Fruit fly (Drosophila melanogaster) whole organism, embryonic: ENCODE results near the gene RhoGDI.

ENCODE experiments used
- Asciz ChIP-seq: fragments of 200-800 bp; sonication (Bioruptor generic); optimal IDR thresholded peaks from 2 replicates; lab custom pipeline; 2017; ENCODE audit warnings: missing biosample characterization, mild to moderate bottlenecking, missing genetic modification characterization, missing genetic modification reagents
- Bteb2 ChIP-seq: fragments of 200-800 bp; sonication (Bioruptor generic); optimal IDR thresholded peaks from 2 replicates; lab custom pipeline; 2016; ENCODE audit warnings: missing biosample characterization, missing genetic modification characterization
- C15 ChIP-seq: fragments of 200-800 bp; sonication (Bioruptor generic); IDR thresholded peaks from 3 replicates; pipeline ENCODE4 v1.3.6; 2022; ENCODE audit warnings: missing biosample characterization, missing genetic modification characterization
- CG1024 ChIP-seq: fragments of 200-800 bp; sonication (Bioruptor generic); IDR thresholded peaks from 2 replicates; pipeline ENCODE4 v1.3.6; 2022; ENCODE audit warnings: missing biosample characterization, missing genetic modification characterization
- CG10274 ChIP-seq: fragments of 200-800 bp; sonication (Bioruptor generic); optimal IDR thresholded peaks from 3 replicates; lab custom pipeline; 2017; ENCODE audit warnings: missing biosample characterization, mild to moderate bottlenecking, missing genetic modification characterization
- CG10543 ChIP-seq: fragments of 200-800 bp; sonication (Bioruptor generic); optimal IDR thresholded peaks from 3 replicates; lab custom pipeline; 2017; ENCODE audit warnings: missing biosample characterization, mild to moderate bottlenecking, missing genetic modification characterization, moderate library complexity
- CG10565 ChIP-seq: fragments of 200-800 bp; sonication (Bioruptor generic); optimal IDR thresholded peaks from 3 replicates; lab custom pipeline; 2016; ENCODE audit warnings: missing biosample characterization, mild to moderate bottlenecking, missing genetic modification characterization
- CG11085 ChIP-seq: fragments of 200-800 bp; sonication (Bioruptor generic); IDR thresholded peaks from 2 replicates; pipeline ENCODE4 v1.3.6; 2022; ENCODE audit warnings: missing biosample characterization, missing genetic modification characterization
- CG12391 ChIP-seq: fragments of 200-800 bp; sonication (Bioruptor generic); optimal IDR thresholded peaks from 3 replicates; lab custom pipeline; 2018; ENCODE audit warnings: missing biosample characterization, mild to moderate bottlenecking, missing genetic modification characterization, moderate library complexity
- CG13287 ChIP-seq: fragments of 200-800 bp; sonication (Bioruptor generic); IDR thresholded peaks from 2 replicates; pipeline ENCODE4 v1.3.6; 2022; ENCODE audit warnings: missing biosample characterization, missing genetic modification characterization; ENCODE audit not compliant: partially characterized antibody
- CG14050 ChIP-seq: fragments of 200-800 bp; sonication (Bioruptor generic); IDR thresholded peaks from 3 replicates; pipeline ENCODE4 v1.3.6; 2022; ENCODE audit warnings: missing biosample characterization, missing genetic modification characterization
- CG14860 ChIP-seq: fragments of 200-800 bp; sonication (Bioruptor generic); IDR thresholded peaks from 3 replicates; pipeline ENCODE4 v1.3.6; 2022; ENCODE audit warnings: missing biosample characterization, missing genetic modification characterization; ENCODE audit not compliant: partially characterized antibody
- CG15514 ChIP-seq: fragments of 200-800 bp; sonication (Bioruptor generic); optimal IDR thresholded peaks from 3 replicates; lab custom pipeline; 2017; ENCODE audit warnings: missing biosample characterization, missing genetic modification characterization, mild to moderate bottlenecking, moderate library complexity, missing genetic modification reagents
- CG17328 ChIP-seq: fragments of 200-800 bp; sonication (Bioruptor generic); IDR thresholded peaks from 2 replicates; pipeline ENCODE4 v1.3.6; 2022; ENCODE audit warnings: missing biosample characterization, missing genetic modification characterization
- CG17802 ChIP-seq: fragments of 200-800 bp; sonication (Bioruptor generic); optimal IDR thresholded peaks from 2 replicates; lab custom pipeline; 2018; ENCODE audit warnings: missing biosample characterization, mild to moderate bottlenecking, missing genetic modification characterization, moderate library complexity
- CG18599 ChIP-seq: fragments of 200-800 bp; sonication (Bioruptor generic); optimal IDR thresholded peaks from 3 replicates; lab custom pipeline; 2017; ENCODE audit warnings: missing biosample characterization, missing genetic modification characterization, mild to moderate bottlenecking, moderate library complexity, missing genetic modification reagents
- CG2199 ChIP-seq: fragments of 200-800 bp; sonication (Bioruptor generic); IDR thresholded peaks from 3 replicates; pipeline ENCODE4 v1.3.6; 2022; ENCODE audit warnings: missing biosample characterization, missing genetic modification characterization
- CG34224 ChIP-seq: fragments of 200-800 bp; sonication (Bioruptor generic); IDR thresholded peaks from 3 replicates; pipeline ENCODE4 v1.3.6; 2022; ENCODE audit warnings: missing biosample characterization, missing genetic modification characterization; ENCODE audit not compliant: partially characterized antibody
- CG34376 ChIP-seq: fragments of 200-800 bp; sonication (Bioruptor generic); optimal IDR thresholded peaks from 2 replicates; lab custom pipeline; 2018; ENCODE audit warnings: missing biosample characterization, mild to moderate bottlenecking, missing genetic modification characterization
- CG8281 ChIP-seq: fragments of 200-800 bp; sonication (Bioruptor generic); optimal IDR thresholded peaks from 2 replicates; lab custom pipeline; 2018; ENCODE audit warnings: missing biosample characterization, mild to moderate bottlenecking, missing genetic modification characterization, moderate library complexity
- HLH54F ChIP-seq: fragments of 200-800 bp; sonication (Bioruptor generic); optimal IDR thresholded peaks from 3 replicates; lab custom pipeline; 2016; ENCODE audit warnings: missing biosample characterization, missing genetic modification characterization
- MBD-R2 ChIP-seq: fragments of 200-800 bp; sonication (Bioruptor generic); IDR thresholded peaks from 2 replicates; pipeline ENCODE4 v1.3.6; 2022; ENCODE audit warnings: missing biosample characterization, missing genetic modification characterization
- NK7.1 ChIP-seq: fragments of 200-800 bp; sonication (Bioruptor generic); optimal IDR thresholded peaks from 3 replicates; lab custom pipeline; 2016; ENCODE audit warnings: missing biosample characterization, missing genetic modification characterization
- Neu2 ChIP-seq: fragments of 200-800 bp; sonication (Bioruptor generic); optimal IDR thresholded peaks from 3 replicates; lab custom pipeline; 2016; ENCODE audit warnings: missing biosample characterization, missing genetic modification characterization, borderline replicate concordance
- Rfx ChIP-seq: fragments of 200-800 bp; sonication (Bioruptor generic); IDR thresholded peaks from 2 replicates; pipeline ENCODE4 v1.3.6; 2022; ENCODE audit warnings: missing biosample characterization, missing genetic modification characterization
- Rx ChIP-seq: fragments of 200-800 bp; sonication (Bioruptor generic); IDR thresholded peaks from 2 replicates; pipeline ENCODE4 v1.3.6; 2022; ENCODE audit warnings: missing biosample characterization, missing genetic modification characterization
- Taf1 ChIP-seq: fragments of 200-800 bp; sonication (Bioruptor generic); IDR thresholded peaks from 2 replicates; pipeline ENCODE4 v1.3.6; 2022; ENCODE audit warnings: missing biosample characterization, missing genetic modification characterization
- Xrp1 ChIP-seq: fragments of 200-800 bp; sonication (Bioruptor generic); IDR thresholded peaks from 2 replicates; pipeline ENCODE4 v1.3.6; 2022; ENCODE audit warnings: missing biosample characterization, missing genetic modification characterization
- YL-1 ChIP-seq: fragments of 200-800 bp; sonication (Bioruptor generic); optimal IDR thresholded peaks from 3 replicates; lab custom pipeline; 2017; ENCODE audit warnings: missing biosample characterization, mild to moderate bottlenecking, missing genetic modification characterization
- aop ChIP-seq: fragments of 200-800 bp; sonication (Bioruptor generic); IDR thresholded peaks from 2 replicates; pipeline ENCODE4 v1.3.6; 2022; ENCODE audit warnings: missing biosample characterization, missing genetic modification characterization
- ara ChIP-seq: fragments of 200-800 bp; sonication (Bioruptor generic); IDR thresholded peaks from 2 replicates; pipeline ENCODE4 v1.3.6; 2022; ENCODE audit warnings: missing biosample characterization, missing genetic modification characterization
- ase ChIP-seq: fragments of 200-800 bp; sonication (Bioruptor generic); IDR thresholded peaks from 3 replicates; pipeline ENCODE4 v1.3.6; 2022; ENCODE audit warnings: missing biosample characterization, missing genetic modification characterization
- bsh ChIP-seq, 2 experiments: fragments of 200-800 bp; sonication (Bioruptor generic); optimal IDR thresholded peaks; 2 replicates each; lab custom pipeline; 2017 to 2018; ENCODE audit warnings: mild to moderate bottlenecking in 2 of 2, missing biosample characterization in 2 of 2, missing genetic modification characterization in 2 of 2, moderate library complexity in 1 of 2
- cato ChIP-seq: fragments of 200-800 bp; sonication (Bioruptor generic); optimal IDR thresholded peaks from 2 replicates; lab custom pipeline; 2016; ENCODE audit warnings: missing biosample characterization, missing genetic modification characterization, borderline replicate concordance
- chif ChIP-seq, 2 experiments: fragments of 200-800 bp; sonication (Bioruptor generic); optimal IDR thresholded peaks; 3 replicates each; lab custom pipeline; 2016; ENCODE audit warnings: missing biosample characterization in 2 of 2, missing genetic modification characterization in 2 of 2
- dati ChIP-seq: fragments of 200-800 bp; sonication (Bioruptor generic); IDR thresholded peaks from 2 replicates; pipeline ENCODE4 v1.3.6; 2022; ENCODE audit warnings: missing biosample characterization, missing genetic modification characterization
- fd64A ChIP-seq: fragments of 200-800 bp; sonication (Bioruptor generic); optimal IDR thresholded peaks from 3 replicates; lab custom pipeline; 2018; ENCODE audit warnings: missing biosample characterization, mild to moderate bottlenecking, missing genetic modification characterization
- klu ChIP-seq: fragments of 200-800 bp; sonication (Bioruptor generic); IDR thresholded peaks from 2 replicates; pipeline ENCODE4 v1.3.6; 2022; ENCODE audit warnings: missing biosample characterization, missing genetic modification characterization
- lmd ChIP-seq: fragments of 200-800 bp; sonication (Bioruptor generic); IDR thresholded peaks from 2 replicates; pipeline ENCODE4 v1.3.6; 2022; ENCODE audit warnings: missing biosample characterization, missing genetic modification characterization
- nom ChIP-seq: fragments of 200-800 bp; sonication (Bioruptor generic); optimal IDR thresholded peaks from 2 replicates; lab custom pipeline; 2017; ENCODE audit warnings: missing biosample characterization, missing genetic modification characterization, mild to moderate bottlenecking, moderate library complexity, missing genetic modification reagents
- onecut ChIP-seq: fragments of 200-800 bp; sonication (Bioruptor generic); IDR thresholded peaks from 2 replicates; pipeline ENCODE4 v1.3.6; 2022; ENCODE audit warnings: missing biosample characterization, missing genetic modification characterization
- pros ChIP-seq: fragments of 200-800 bp; sonication (Bioruptor generic); optimal IDR thresholded peaks from 3 replicates; lab custom pipeline; 2019; ENCODE audit warnings: missing biosample characterization, mild to moderate bottlenecking, missing genetic modification characterization, moderate library complexity
- pzg ChIP-seq: fragments of 200-800 bp; sonication (Bioruptor generic); optimal IDR thresholded peaks from 3 replicates; lab custom pipeline; 2018; ENCODE audit warnings: missing biosample characterization, mild to moderate bottlenecking, missing genetic modification characterization, moderate library complexity
- rib ChIP-seq: fragments of 200-800 bp; sonication (Bioruptor generic); IDR thresholded peaks from 2 replicates; pipeline ENCODE4 v1.3.6; 2022; ENCODE audit warnings: missing biosample characterization, missing genetic modification characterization
- ro ChIP-seq: fragments of 200-800 bp; sonication (Bioruptor generic); IDR thresholded peaks from 2 replicates; pipeline ENCODE4 v1.3.6; 2022; ENCODE audit warnings: missing biosample characterization, missing genetic modification characterization
- sim ChIP-seq: fragments of 200-800 bp; sonication (Bioruptor generic); IDR thresholded peaks from 2 replicates; pipeline ENCODE4 v1.3.6; 2022; ENCODE audit warnings: missing biosample characterization, missing genetic modification characterization
- slou ChIP-seq: fragments of 200-800 bp; sonication (Bioruptor generic); optimal IDR thresholded peaks from 3 replicates; lab custom pipeline; 2016; ENCODE audit warnings: missing biosample characterization, missing genetic modification characterization
- tx ChIP-seq: fragments of 200-800 bp; sonication (Bioruptor generic); optimal IDR thresholded peaks from 2 replicates; lab custom pipeline; 2016; ENCODE audit warnings: missing biosample characterization, missing genetic modification characterization
- vvl ChIP-seq: fragments of 200-800 bp; sonication (Bioruptor generic); IDR thresholded peaks from 2 replicates; pipeline ENCODE4 v1.3.6; 2022; ENCODE audit warnings: missing biosample characterization, missing genetic modification characterization
- zen2 ChIP-seq: fragments of 200-800 bp; sonication (Bioruptor generic); IDR thresholded peaks from 3 replicates; pipeline ENCODE4 v1.3.6; 2022; ENCODE audit warnings: missing biosample characterization, missing genetic modification characterization; ENCODE audit not compliant: partially characterized antibody

The RhoGDI gene

dm6 chr3L:19898547-19899282 is 29.8 kb upstream of the RhoGDI start (continued):
- TF ChIP-seq CG34376 (GFP tag; lab: Kevin White, UChicago) (no peak), ro (GFP tag; lab: Robert Waterston, UW) (no peak), CG18599 (GFP tag; lab: Kevin White, UChicago) (no peak), sim (GFP tag; lab: Robert Waterston, UW) (no peak), Rfx (GFP tag; lab: Robert Waterston, UW) (no peak), Xrp1 (GFP tag; lab: Robert Waterston, UW) (no peak), Rx (GFP tag; lab: Robert Waterston, UW) (no peak), rib (GFP tag; lab: Robert Waterston, UW) (no peak), Bteb2 (no peak), ara (GFP tag; lab: Robert Waterston, UW) (0 out of 2 replicates have a peak, but pooled peaks have one; percentile 31), vvl (GFP tag; lab: Robert Waterston, UW) (no peak), CG12391 (tag; lab: Kevin White, UChicago) (peak; percentile 71), CG13287 (GFP tag; lab: Robert Waterston, UW) (no peak), CG17328 (GFP tag; lab: Robert Waterston, UW) (0 out of 2 replicates have a peak, but pooled peaks have one; percentile 25), CG14050 (GFP tag; lab: Robert Waterston, UW) (no peak), CG10543 (no peak), MBD-R2 (GFP tag; lab: Robert Waterston, UW) (no peak), CG1024 (GFP tag; lab: Robert Waterston, UW) (no peak), C15 (GFP tag; lab: Robert Waterston, UW) (no peak), dati (no peak), CG15514 (GFP tag; lab: Kevin White, UChicago) (no peak), CG14860 (GFP tag; lab: Robert Waterston, UW) (no peak), Asciz (GFP tag; lab: Kevin White, UChicago) (peak; percentile 44), CG11085 (GFP tag; lab: Robert Waterston, UW) (no peak), CG8281 (tag; lab: Kevin White, UChicago) (no peak), klu (GFP tag; lab: Robert Waterston, UW) (no peak), tx (GFP tag; lab: Kevin White, UChicago) (no peak), HLH54F (no peak), lmd (GFP tag; lab: Robert Waterston, UW) (no peak), CG2199 (GFP tag; lab: Robert Waterston, UW) (peak; percentile 65; the same call in 1 of the 3 replicates), NK7.1 (GFP tag; lab: Kevin White, UChicago) (no peak), CG34224 (GFP tag; lab: Robert Waterston, UW) (no peak), zen2 (no peak), aop (GFP tag; lab: Robert Waterston, UW) (peak; percentile 48; the same call in 1 of the 2 replicates), slou (GFP tag; lab: Kevin White, UChicago) (no peak), nom (no peak), Taf1 (GFP tag; lab: Robert Waterston, UW) (no peak), pros (no peak), CG10565 (no peak), onecut (GFP tag; lab: Robert Waterston, UW) (no peak), Neu2 (GFP tag; lab: Kevin White, UChicago) (no peak), chif (GFP tag; optimal IDR thresholded peaks at IDR 0.05; lab: Kevin White, UChicago) (peak in 1 of 2 experiments; percentile 19), bsh (GFP tag; optimal IDR thresholded peaks at IDR 0.05; lab: Kevin White, UChicago) (peak in 1 of 2 experiments; percentile 42), CG17802 (tag; lab: Kevin White, UChicago) (no peak), fd64A (GFP tag; lab: Kevin White, UChicago) (no peak), ase (GFP tag; lab: Robert Waterston, UW) (no peak), cato (GFP tag; lab: Kevin White, UChicago) (no peak), pzg (GFP tag; lab: Kevin White, UChicago) (no peak), YL-1 (GFP tag; lab: Kevin White, UChicago) (no peak), CG10274 (no peak)
